Worm (Caenorhabditis elegans) whole organism, L4 larva: ENCODE data around the gene E01G4.6.
A peak's percentile ranks its signal among the peaks of the same experiment; 100 is the strongest.

Experiments
- T20F7.1 ChIP-seq: fragments of 200-800 bp; sonication (Bioruptor generic); optimal IDR thresholded peaks from 2 replicates; lab custom pipeline; 2018; ENCODE audit warnings: mild to moderate bottlenecking, missing genetic modification characterization, missing compliant biosample characterization
- T26A8.4 ChIP-seq: fragments of 200-800 bp; sonication (Bioruptor generic); IDR thresholded peaks from 2 replicates; pipeline ENCODE4 v1.3.6; 2022; ENCODE audit warnings: missing genetic modification characterization, missing compliant biosample characterization
- Y105C5A.15 ChIP-seq: fragments of 200-800 bp; sonication (Bioruptor generic); IDR thresholded peaks from 2 replicates; pipeline ENCODE4 v1.3.6; 2022; ENCODE audit warnings: missing genetic modification characterization, missing compliant biosample characterization
- ZK337.2 ChIP-seq: fragments of 200-800 bp; sonication (Bioruptor generic); IDR thresholded peaks from 2 replicates; pipeline ENCODE4 v1.3.6; 2022; ENCODE audit warnings: missing genetic modification reagents, missing genetic modification characterization, missing compliant biosample characterization
- aha-1 ChIP-seq: fragments of 150-350 bp; peaks from one replicate; lab custom pipeline; 2014; ENCODE audit warnings: missing biosample characterization, missing genetic modification characterization
- arid-1 ChIP-seq: fragments of 200-800 bp; sonication (Bioruptor generic); conservative IDR thresholded peaks from 2 replicates; pipeline ENCODE4 v1.3.6; 2022; ENCODE audit warnings: missing genetic modification reagents, missing genetic modification characterization, missing compliant biosample characterization
- ceh-20 ChIP-seq: fragments of 200-800 bp; sonication (Bioruptor generic); IDR thresholded peaks from 2 replicates; pipeline ENCODE4 v1.3.6; 2022; ENCODE audit warnings: missing genetic modification reagents, missing genetic modification characterization, missing compliant biosample characterization
- ceh-44 ChIP-seq: fragments of 200-800 bp; sonication (Bioruptor generic); IDR thresholded peaks from 2 replicates; pipeline ENCODE4 v1.3.6; 2022; ENCODE audit warnings: missing genetic modification reagents, missing genetic modification characterization, missing compliant biosample characterization
- ctbp-1 ChIP-seq: fragments of 200-800 bp; sonication (Bioruptor generic); IDR thresholded peaks from 2 replicates; pipeline ENCODE4 v1.3.6; 2022; ENCODE audit warnings: missing genetic modification reagents, missing genetic modification characterization, missing compliant biosample characterization
- daf-16 ChIP-seq, 3 experiments: sonication (generic microtip); optimal IDR thresholded peaks; 2 replicates each; lab custom pipeline; 2016 to 2017; ENCODE audit warnings: missing genetic modification characterization in 3 of 3, missing genetic modification reagents in 3 of 3, mild to moderate bottlenecking in 2 of 3, missing compliant biosample characterization in 2 of 3, missing biosample characterization in 1 of 3, moderate library complexity in 1 of 3
- dmd-6 ChIP-seq: fragments of 200-800 bp; sonication (Bioruptor generic); IDR thresholded peaks from 2 replicates; pipeline ENCODE4 v1.3.6; 2022; ENCODE audit warnings: missing genetic modification reagents, missing genetic modification characterization, missing compliant biosample characterization
- dpl-1 ChIP-seq: fragments of 150-350 bp; optimal IDR thresholded peaks from 2 replicates; lab custom pipeline; 2014; ENCODE audit warnings: missing biosample characterization, missing genetic modification reagents, missing genetic modification characterization
- dve-1 ChIP-seq: sonication (generic microtip); optimal IDR thresholded peaks from 2 replicates; lab custom pipeline; 2017; ENCODE audit warnings: antibody characterized with exemption, mild to moderate bottlenecking, missing genetic modification characterization, missing compliant biosample characterization; ENCODE audit not compliant: insufficient read depth
- fos-1 ChIP-seq: fragments of 150-350 bp; optimal IDR thresholded peaks from 2 replicates; lab custom pipeline; 2014; ENCODE audit warnings: missing biosample characterization, missing genetic modification characterization
- gei-8 ChIP-seq: fragments of 200-800 bp; sonication (Bioruptor generic); optimal IDR thresholded peaks from 2 replicates; lab custom pipeline; 2018; ENCODE audit warnings: mild to moderate bottlenecking, missing genetic modification characterization, missing compliant biosample characterization
- hif-1 ChIP-seq, 2 experiments: sonication (generic microtip); optimal IDR thresholded peaks; 2 replicates each; lab custom pipeline; 2016 to 2017; ENCODE audit warnings: missing compliant biosample characterization in 2 of 2, missing genetic modification characterization in 2 of 2, missing genetic modification reagents in 2 of 2, missing genotype in 2 of 2, mild to moderate bottlenecking in 1 of 2
- hlh-11 ChIP-seq: fragments of 200-800 bp; sonication (Bioruptor generic); optimal IDR thresholded peaks from 2 replicates; lab custom pipeline; 2018; ENCODE audit warnings: mild to moderate bottlenecking, missing genetic modification characterization, missing compliant biosample characterization
- hlh-30 ChIP-seq: sonication (generic microtip); optimal IDR thresholded peaks from 2 replicates; lab custom pipeline; 2017; ENCODE audit warnings: antibody characterized with exemption, mild to moderate bottlenecking, missing genetic modification characterization, missing compliant biosample characterization; ENCODE audit not compliant: insufficient read depth
- lim-7 ChIP-seq: fragments of 200-800 bp; sonication (Bioruptor generic); IDR thresholded peaks from 2 replicates; pipeline ENCODE4 v1.3.6; 2022; ENCODE audit warnings: missing genetic modification characterization, missing compliant biosample characterization
- lin-1 ChIP-seq: fragments of 200-800 bp; sonication (Bioruptor generic); IDR thresholded peaks from 2 replicates; pipeline ENCODE4 v1.3.6; 2022; ENCODE audit warnings: missing genetic modification reagents, missing genetic modification characterization, missing compliant biosample characterization
- lin-38 ChIP-seq: fragments of 200-800 bp; sonication (Bioruptor generic); IDR thresholded peaks from 2 replicates; pipeline ENCODE4 v1.3.6; 2022; ENCODE audit warnings: missing genetic modification reagents, missing genetic modification characterization, missing compliant biosample characterization
- madf-9 ChIP-seq: fragments of 200-800 bp; sonication (Bioruptor generic); conservative IDR thresholded peaks from 2 replicates; pipeline ENCODE4 v1.3.6; 2022; ENCODE audit warnings: missing genetic modification reagents, missing genetic modification characterization, missing compliant biosample characterization
- mdl-1 ChIP-seq, 2 experiments: fragments of 150-350 bp in 1 of 2; sonication (generic microtip) in 1 of 2; optimal IDR thresholded peaks; 2 replicates each; lab custom pipeline; 2014 to 2017; ENCODE audit warnings: missing biosample characterization in 2 of 2, missing genetic modification characterization in 2 of 2
- mep-1 ChIP-seq: fragments of 150-350 bp; sonication (generic microtip); optimal IDR thresholded peaks from 3 replicates; lab custom pipeline; 2014; ENCODE audit warnings: missing biosample characterization, missing genetic modification characterization
- mes-2 ChIP-seq: sonication (generic microtip); optimal IDR thresholded peaks from 2 replicates; lab custom pipeline; 2016; ENCODE audit warnings: missing genotype, mild to moderate bottlenecking, missing genetic modification characterization, missing compliant biosample characterization; ENCODE audit not compliant: poor library complexity, severe bottlenecking
- mxl-2 ChIP-seq: fragments of 200-800 bp; sonication (Bioruptor generic); conservative IDR thresholded peaks from 2 replicates; pipeline ENCODE4 v1.3.6; 2022; ENCODE audit warnings: missing genetic modification reagents, missing genetic modification characterization, missing compliant biosample characterization
- mxl-3 ChIP-seq: fragments of 200-800 bp; sonication (Bioruptor generic); optimal IDR thresholded peaks from 2 replicates; lab custom pipeline; 2018; ENCODE audit warnings: mild to moderate bottlenecking, missing genetic modification characterization, missing compliant biosample characterization
- nhr-10 ChIP-seq: fragments of 150-350 bp; optimal IDR thresholded peaks from 2 replicates; lab custom pipeline; 2014; ENCODE audit warnings: missing biosample characterization, missing genetic modification characterization
- nhr-102 ChIP-seq: sonication (generic microtip); optimal IDR thresholded peaks from 2 replicates; lab custom pipeline; 2016; ENCODE audit warnings: mild to moderate bottlenecking, missing genetic modification characterization, moderate library complexity, missing compliant biosample characterization
- nhr-11 ChIP-seq: fragments of 150-350 bp; optimal IDR thresholded peaks from 2 replicates; lab custom pipeline; 2014; ENCODE audit warnings: missing biosample characterization, missing genetic modification characterization
- nhr-28 ChIP-seq: fragments of 150-350 bp; optimal IDR thresholded peaks from 2 replicates; lab custom pipeline; 2014; ENCODE audit warnings: missing biosample characterization, missing genetic modification characterization
- nhr-42 ChIP-seq: fragments of 200-800 bp; sonication (Bioruptor generic); IDR thresholded peaks from 2 replicates; pipeline ENCODE4 v1.3.6; 2022; ENCODE audit warnings: missing genetic modification characterization, missing compliant biosample characterization
- nhr-48 ChIP-seq: sonication (generic microtip); optimal IDR thresholded peaks from 2 replicates; lab custom pipeline; 2016; ENCODE audit warnings: mild to moderate bottlenecking, missing genetic modification characterization, missing compliant biosample characterization
- nhr-6 ChIP-seq: fragments of 150-350 bp; optimal IDR thresholded peaks from 2 replicates; lab custom pipeline; 2014; ENCODE audit warnings: missing biosample characterization, missing genetic modification characterization
- nhr-77 ChIP-seq: fragments of 150-350 bp; optimal IDR thresholded peaks from 2 replicates; lab custom pipeline; 2014; ENCODE audit warnings: missing biosample characterization, missing genetic modification characterization
- php-3 ChIP-seq: fragments of 200-800 bp; sonication (Bioruptor generic); IDR thresholded peaks from 2 replicates; pipeline ENCODE4 v1.3.6; 2022; ENCODE audit warnings: missing genetic modification reagents, missing genetic modification characterization, missing compliant biosample characterization
- pqm-1 ChIP-seq: sonication (generic microtip); optimal IDR thresholded peaks from 2 replicates; lab custom pipeline; 2017; ENCODE audit warnings: missing biosample characterization, missing genetic modification characterization
- saeg-2 ChIP-seq: fragments of 200-800 bp; sonication (Bioruptor generic); IDR thresholded peaks from 2 replicates; pipeline ENCODE4 v1.3.6; 2022; ENCODE audit warnings: missing genetic modification reagents, missing genetic modification characterization, missing compliant biosample characterization
- skn-1 ChIP-seq: fragments of 150-350 bp; optimal IDR thresholded peaks from 2 replicates; lab custom pipeline; 2014; ENCODE audit warnings: missing biosample characterization, missing genetic modification characterization
- spr-1 ChIP-seq: sonication (generic microtip); optimal IDR thresholded peaks from 2 replicates; lab custom pipeline; 2016; ENCODE audit warnings: mild to moderate bottlenecking, missing genetic modification characterization, missing compliant biosample characterization
- tag-97 ChIP-seq: fragments of 200-800 bp; sonication (Bioruptor generic); IDR thresholded peaks from 2 replicates; pipeline ENCODE4 v1.3.6; 2022; ENCODE audit warnings: missing genetic modification characterization, missing compliant biosample characterization
- tra-1 ChIP-seq: fragments of 200-800 bp; sonication (Bioruptor generic); IDR thresholded peaks from 2 replicates; pipeline ENCODE4 v1.3.6; 2022; ENCODE audit warnings: missing genetic modification reagents, missing genetic modification characterization, missing compliant biosample characterization
- unc-62 ChIP-seq, 3 experiments: fragments of 150-350 bp in 1 of 3; sonication (generic microtip); optimal IDR thresholded peaks in 2 of 3; peaks in 1 of 3; 1 replicate in 1 of 3; 2 replicates in 2 of 3; lab custom pipeline; 2014 to 2017; ENCODE audit warnings: missing biosample characterization in 3 of 3, missing genetic modification characterization in 3 of 3, missing genetic modification reagents in 3 of 3, missing genotype in 1 of 3
- zfp-3 ChIP-seq: fragments of 200-800 bp; sonication (Bioruptor generic); conservative IDR thresholded peaks from 2 replicates; pipeline ENCODE4 v1.3.6; 2022; ENCODE audit warnings: missing genetic modification reagents, missing genetic modification characterization, missing compliant biosample characterization
- ztf-7 ChIP-seq: fragments of 150-350 bp; optimal IDR thresholded peaks from 2 replicates; lab custom pipeline; 2014; ENCODE audit warnings: missing biosample characterization, missing genetic modification characterization

Gene E01G4.6

DNA sequence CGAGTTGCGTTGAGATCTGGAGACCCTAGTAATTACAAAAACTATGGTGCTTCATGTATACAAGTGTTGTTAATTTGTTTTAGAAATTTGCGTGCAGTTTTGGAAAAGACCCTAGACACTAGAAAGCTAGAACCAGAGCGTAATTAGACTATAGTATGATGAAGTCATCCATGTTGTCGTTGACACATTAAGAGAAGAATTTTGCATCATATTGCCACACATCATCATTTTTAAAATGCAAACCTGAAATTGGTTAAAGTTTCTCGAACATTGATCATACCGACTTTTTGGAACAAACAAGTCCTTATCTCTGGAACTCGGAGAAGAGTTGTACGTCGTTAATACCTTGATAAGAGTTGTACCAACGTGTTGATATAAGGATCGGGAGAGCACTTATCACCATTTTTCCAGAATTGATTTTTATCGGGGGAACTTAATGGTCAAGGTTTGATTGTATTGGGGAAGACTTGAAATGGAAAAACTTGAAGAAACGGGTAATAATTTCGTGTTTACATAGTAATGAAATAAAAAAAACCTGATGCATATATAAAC, 14.3 kb upstream of the E01G4.6 start (continued):
- peak; percentile 8 for TF ChIP-seq nhr-102 (tag; lab: Kevin White, UChicago)
- no peak for TF ChIP-seq zfp-3 (GFP tag; lab: Robert Waterston, UW)

DNA sequence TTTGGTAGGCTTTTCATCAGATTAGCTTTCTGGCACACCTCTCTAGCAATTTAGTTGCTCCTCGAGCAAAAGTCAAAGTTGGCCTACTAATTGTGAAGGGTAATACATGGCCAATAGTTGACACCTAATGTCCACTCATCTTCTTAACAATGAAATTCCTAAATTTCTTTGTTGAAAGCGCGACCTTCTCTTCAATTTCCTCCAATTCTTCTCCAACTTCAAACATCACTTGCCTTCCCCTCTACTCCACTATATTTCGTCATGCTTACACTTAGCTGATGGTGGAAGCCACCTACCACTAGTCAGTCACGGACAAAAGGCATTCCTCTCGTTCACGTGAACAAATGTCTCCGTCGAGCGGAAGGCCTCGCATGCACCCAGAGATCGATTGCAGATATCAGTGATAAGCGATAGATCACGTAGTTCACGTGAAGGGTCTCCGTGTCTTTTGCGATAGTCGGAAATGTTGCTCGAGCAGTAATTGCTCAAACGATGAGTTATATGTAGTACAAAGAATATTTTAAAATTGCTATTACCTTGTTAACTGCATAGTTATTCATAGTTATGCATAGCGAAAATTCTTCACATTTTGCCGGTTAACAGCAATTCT, 13.1 kb upstream of the E01G4.6 start, which contains the start of gene E01G4.3:
TSS of gene E01G4.3 (minus strand) at position 560 of the 610 bp plus-strand sequence.
- TF ChIP-seq nhr-48 (tag; lab: Kevin White, UChicago) (peak; percentile 97), arid-1 (no peak), T26A8.4 (peak; percentile 51; the same call in 1 of the 2 replicates), nhr-77 (tag; lab: Kevin White, UChicago) (peak; percentile 79), lin-1 (GFP tag; lab: Robert Waterston, UW) (peak; percentile 73; the same call in 1 of the 2 replicates), mdl-1 (tag; optimal IDR thresholded peaks at IDR 0.05; lab: Kevin White, UChicago) (peak; percentile 72 to 86), mep-1 (tag; lab: Kevin White, UChicago) (peak; percentile 76), mxl-3 (peak; percentile 70), ztf-7 (tag; lab: Kevin White, UChicago) (peak; percentile 76), nhr-10 (tag; lab: Kevin White, UChicago) (peak; percentile 86), saeg-2 (peak; percentile 68; the same call in 1 of the 2 replicates), fos-1 (tag; lab: Kevin White, UChicago) (no peak), ZK337.2 (GFP tag; lab: Robert Waterston, UW) (no peak), daf-16 (GFP tag; optimal IDR thresholded peaks at IDR 0.05; lab: Kevin White, UChicago) (peak in 1 of 2 experiments; percentile 68), daf-16 (tag; optimal IDR thresholded peaks at IDR 0.05; lab: Kevin White, UChicago) (peak; percentile 96), ceh-20 (GFP tag; lab: Robert Waterston, UW) (peak; percentile 50; the same call in 1 of the 2 replicates), dpl-1 (GFP tag; lab: Kevin White, UChicago) (no peak), dve-1 (tag; lab: Kevin White, UChicago) (peak; percentile 89), lim-7 (GFP tag; lab: Robert Waterston, UW) (no peak), spr-1 (peak; percentile 10), mxl-2 (GFP tag; lab: Robert Waterston, UW) (peak; percentile 100), nhr-6 (peak; percentile 31), hif-1 (tag; optimal IDR thresholded peaks at IDR 0.05; lab: Kevin White, UChicago) (peak in 1 of 2 experiments; percentile 91), nhr-28 (peak; percentile 94), gei-8 (peak; percentile 52), tag-97 (GFP tag; lab: Robert Waterston, UW) (no peak), T20F7.1 (peak; percentile 53), madf-9 (GFP tag; lab: Robert Waterston, UW) (no peak), unc-62 (GFP tag; optimal IDR thresholded peaks at IDR 0.05 in 1 of 2; lab: Kevin White, UChicago) (peak in 1 of 2 experiments; percentile 97), unc-62 (tag; optimal IDR thresholded peaks at IDR 0.05; lab: Kevin White, UChicago) (no peak), nhr-102 (tag; lab: Kevin White, UChicago) (peak; percentile 77), hlh-30 (peak; percentile 94), lin-38 (GFP tag; lab: Robert Waterston, UW) (peak; percentile 39; the same call in 1 of the 2 replicates), nhr-11 (tag; lab: Kevin White, UChicago) (peak; percentile 94), mes-2 (tag; lab: Kevin White, UChicago) (peak; percentile 17), hlh-11 (tag; lab: Kevin White, UChicago) (peak; percentile 95), tra-1 (GFP tag; lab: Robert Waterston, UW) (peak; percentile 86), pqm-1 (tag; lab: Kevin White, UChicago) (peak; percentile 38), nhr-42 (GFP tag; lab: Robert Waterston, UW) (peak; percentile 11; the same call in 1 of the 2 replicates), Y105C5A.15 (GFP tag; lab: Robert Waterston, UW) (no peak), ctbp-1 (peak; percentile 26; the same call in 1 of the 2 replicates), dmd-6 (GFP tag; lab: Robert Waterston, UW) (peak; percentile 98), aha-1 (tag; lab: Kevin White, UChicago) (peak; percentile 97), php-3 (peak; percentile 53), skn-1 (tag; lab: Kevin White, UChicago) (no peak), ceh-44 (GFP tag; lab: Robert Waterston, UW) (no peak)
